Fruit fly (Drosophila melanogaster) whole organism, embryonic: ENCODE measurements around the gene CCAP-R.

Experiments
- ATbp ChIP-seq: fragments of 200-800 bp; sonication (Bioruptor generic); optimal IDR thresholded peaks from 2 replicates; lab custom pipeline; 2017; ENCODE audit warnings: missing biosample characterization, mild to moderate bottlenecking, missing genetic modification characterization, missing genetic modification reagents
- Aef1 ChIP-seq: fragments of 200-800 bp; sonication (Bioruptor generic); IDR thresholded peaks from 3 replicates; pipeline ENCODE4 v1.3.6; 2022; ENCODE audit warnings: missing biosample characterization, missing genetic modification characterization
- Awh ChIP-seq: fragments of 200-800 bp; sonication (Bioruptor generic); IDR thresholded peaks from 2 replicates; pipeline ENCODE4, ENCODE4 v1.3.6; 2022; ENCODE audit warnings: missing biosample characterization, missing genetic modification characterization
- CG12071 ChIP-seq: fragments of 200-800 bp; sonication (Bioruptor generic); optimal IDR thresholded peaks from 3 replicates; lab custom pipeline; 2018; ENCODE audit warnings: missing biosample characterization, mild to moderate bottlenecking, missing genetic modification characterization
- CG12219 ChIP-seq: fragments of 200-800 bp; sonication (Bioruptor generic); optimal IDR thresholded peaks from 3 replicates; lab custom pipeline; 2018; ENCODE audit warnings: missing biosample characterization, mild to moderate bottlenecking, missing genetic modification characterization
- CG13775 ChIP-seq: fragments of 200-800 bp; sonication (Bioruptor generic); optimal IDR thresholded peaks from 3 replicates; lab custom pipeline; 2017; ENCODE audit warnings: missing biosample characterization, mild to moderate bottlenecking, missing genetic modification characterization
- CG15011 ChIP-seq: fragments of 200-800 bp; sonication (Bioruptor generic); optimal IDR thresholded peaks from 3 replicates; lab custom pipeline; 2018; ENCODE audit warnings: missing biosample characterization, mild to moderate bottlenecking, missing genetic modification characterization
- CG1603 ChIP-seq: fragments of 200-800 bp; sonication (Bioruptor generic); optimal IDR thresholded peaks from 2 replicates; lab custom pipeline; 2019; ENCODE audit warnings: missing biosample characterization, mild to moderate bottlenecking, missing genetic modification characterization, moderate library complexity
- CG1647 ChIP-seq: fragments of 200-800 bp; sonication (Bioruptor generic); optimal IDR thresholded peaks from 3 replicates; lab custom pipeline; 2016; ENCODE audit warnings: missing biosample characterization, missing genetic modification characterization
- CG16815 ChIP-seq: fragments of 200-800 bp; sonication (Bioruptor generic); optimal IDR thresholded peaks from 3 replicates; lab custom pipeline; 2017; ENCODE audit warnings: missing biosample characterization, mild to moderate bottlenecking, missing genetic modification characterization
- CG17385 ChIP-seq: fragments of 200-800 bp; sonication (Bioruptor generic); optimal IDR thresholded peaks from 3 replicates; lab custom pipeline; 2018; ENCODE audit warnings: missing biosample characterization, mild to moderate bottlenecking, missing genetic modification characterization
- CG17568 ChIP-seq: fragments of 200-800 bp; sonication (Bioruptor generic); optimal IDR thresholded peaks from 2 replicates; lab custom pipeline; 2018; ENCODE audit warnings: missing biosample characterization, mild to moderate bottlenecking, missing genetic modification characterization, moderate library complexity
- CG18619 ChIP-seq: fragments of 200-800 bp; sonication (Bioruptor generic); optimal IDR thresholded peaks from 3 replicates; lab custom pipeline; 2017; ENCODE audit warnings: missing biosample characterization, mild to moderate bottlenecking, missing genetic modification characterization
- CG2202 ChIP-seq: fragments of 200-800 bp; sonication (Bioruptor generic); optimal IDR thresholded peaks from 2 replicates; lab custom pipeline; 2018; ENCODE audit warnings: missing biosample characterization, mild to moderate bottlenecking, missing genetic modification characterization
- CG31365 ChIP-seq: fragments of 200-800 bp; sonication (Bioruptor generic); optimal IDR thresholded peaks from 2 replicates; lab custom pipeline; 2018; ENCODE audit warnings: missing biosample characterization, mild to moderate bottlenecking, missing genetic modification characterization
- CG3163 ChIP-seq: fragments of 200-800 bp; sonication (Bioruptor generic); optimal IDR thresholded peaks from 3 replicates; lab custom pipeline; 2016; ENCODE audit warnings: missing biosample characterization, missing genetic modification characterization
- CG4707 ChIP-seq: fragments of 200-800 bp; sonication (Bioruptor generic); optimal IDR thresholded peaks from 2 replicates; lab custom pipeline; 2018; ENCODE audit warnings: missing biosample characterization, mild to moderate bottlenecking, missing genetic modification characterization, moderate library complexity
- CG5953 ChIP-seq: fragments of 200-800 bp; sonication (Bioruptor generic); IDR thresholded peaks from 2 replicates; pipeline ENCODE4 v1.3.6; 2022; ENCODE audit warnings: missing biosample characterization, missing genetic modification characterization
- CG6254 ChIP-seq: fragments of 200-800 bp; sonication (Bioruptor generic); optimal IDR thresholded peaks from 3 replicates; lab custom pipeline; 2017; ENCODE audit warnings: mild to moderate bottlenecking, missing biosample characterization, missing genetic modification reagents, missing genetic modification characterization
- CG6689 ChIP-seq: fragments of 200-800 bp; sonication (Bioruptor generic); IDR thresholded peaks from 2 replicates; pipeline ENCODE4 v1.3.6; 2022; ENCODE audit warnings: missing biosample characterization, missing genetic modification characterization
- CG6765 ChIP-seq: fragments of 200-800 bp; sonication (Bioruptor generic); optimal IDR thresholded peaks from 3 replicates; lab custom pipeline; 2017; ENCODE audit warnings: missing biosample characterization, mild to moderate bottlenecking, missing genetic modification characterization
- CG7745 ChIP-seq: fragments of 200-800 bp; sonication (Bioruptor generic); optimal IDR thresholded peaks from 2 replicates; lab custom pipeline; 2018; ENCODE audit warnings: missing biosample characterization, mild to moderate bottlenecking, missing genetic modification characterization, moderate library complexity
- CG8089 ChIP-seq: fragments of 200-800 bp; sonication (Bioruptor generic); optimal IDR thresholded peaks from 3 replicates; lab custom pipeline; 2016; ENCODE audit warnings: missing biosample characterization, missing genetic modification characterization
- CG8924 ChIP-seq: fragments of 200-800 bp; optimal IDR thresholded peaks from 3 replicates; lab custom pipeline; 2019; ENCODE audit warnings: missing biosample characterization, mild to moderate bottlenecking, missing genetic modification characterization, moderate library complexity
- CG9817 ChIP-seq: fragments of 200-800 bp; sonication (Bioruptor generic); optimal IDR thresholded peaks from 2 replicates; lab custom pipeline; 2018; ENCODE audit warnings: missing biosample characterization, mild to moderate bottlenecking, missing genetic modification characterization, moderate library complexity
- CG9876 ChIP-seq: fragments of 200-800 bp; sonication (Bioruptor generic); optimal IDR thresholded peaks from 2 replicates; lab custom pipeline; 2016; ENCODE audit warnings: missing biosample characterization, missing genetic modification characterization
- D ChIP-seq, 2 experiments: fragments of 200-800 bp in 1 of 2; fragments of >200 bp in 1 of 2; sonication (Bioruptor generic) in 1 of 2; optimal IDR thresholded peaks; 2 replicates in 1 of 2; 3 replicates in 1 of 2; lab custom pipeline; 2017; ENCODE audit warnings: mild to moderate bottlenecking in 1 of 2, missing biosample characterization in 1 of 2, missing genetic modification characterization in 1 of 2, missing genetic modification reagents in 1 of 2
- Fer1 ChIP-seq: fragments of 200-800 bp; sonication (Bioruptor generic); optimal IDR thresholded peaks from 2 replicates; lab custom pipeline; 2017; ENCODE audit warnings: missing biosample characterization, mild to moderate bottlenecking, missing genetic modification characterization
- GATAe ChIP-seq: fragments of 200-800 bp; sonication (Bioruptor generic); conservative IDR thresholded peaks from 2 replicates; pipeline ENCODE4 v1.3.6; 2022; ENCODE audit warnings: missing biosample characterization, missing genetic modification characterization
- HLH3B ChIP-seq: fragments of 200-800 bp; sonication (Bioruptor generic); IDR thresholded peaks from 2 replicates; pipeline ENCODE4 v1.3.6; 2022; ENCODE audit warnings: missing biosample characterization, missing genetic modification characterization
- Jarid2 ChIP-seq: fragments of 200-800 bp; sonication (Bioruptor generic); optimal IDR thresholded peaks from 3 replicates; lab custom pipeline; 2017; ENCODE audit warnings: mild to moderate bottlenecking, missing biosample characterization, missing genetic modification reagents, missing genetic modification characterization
- MTF-1 ChIP-seq: fragments of 200-800 bp; sonication (Bioruptor generic); optimal IDR thresholded peaks from 2 replicates; lab custom pipeline; 2018; ENCODE audit warnings: missing biosample characterization, mild to moderate bottlenecking, missing genetic modification characterization, borderline replicate concordance
- Med ChIP-seq: fragments of 200-800 bp; sonication (Bioruptor generic); peaks from one replicate; lab custom pipeline; 2016; ENCODE audit warnings: missing biosample characterization, missing genetic modification characterization, mild to moderate bottlenecking, inconsistent platforms, moderate library complexity
- Nf-YB ChIP-seq: fragments of 200-800 bp; sonication (Bioruptor generic); optimal IDR thresholded peaks from 3 replicates; lab custom pipeline; 2019; ENCODE audit warnings: missing biosample characterization, mild to moderate bottlenecking, missing genetic modification characterization, moderate library complexity
- Poxn ChIP-seq: fragments of 200-800 bp; sonication (Bioruptor generic); IDR thresholded peaks from 2 replicates; pipeline ENCODE4 v1.3.6; 2022; ENCODE audit warnings: missing biosample characterization, missing genetic modification characterization
- Vsx1 ChIP-seq: fragments of 200-800 bp; sonication (Bioruptor generic); optimal IDR thresholded peaks from 2 replicates; lab custom pipeline; 2017; ENCODE audit warnings: missing biosample characterization, mild to moderate bottlenecking, missing genetic modification characterization, missing genetic modification reagents
- aop ChIP-seq: fragments of 200-800 bp; sonication (Bioruptor generic); IDR thresholded peaks from 2 replicates; pipeline ENCODE4 v1.3.6; 2022; ENCODE audit warnings: missing biosample characterization, missing genetic modification characterization
- caup ChIP-seq: fragments of 200-800 bp; sonication (Bioruptor generic); optimal IDR thresholded peaks from 3 replicates; lab custom pipeline; 2017; ENCODE audit warnings: missing biosample characterization, mild to moderate bottlenecking, missing genetic modification characterization, moderate library complexity; ENCODE audit not compliant: severe bottlenecking
- dmrt11E ChIP-seq: fragments of 200-800 bp; sonication (Bioruptor generic); optimal IDR thresholded peaks from 3 replicates; lab custom pipeline; 2018; ENCODE audit warnings: missing biosample characterization, mild to moderate bottlenecking, missing genetic modification characterization, moderate library complexity
- grn ChIP-seq: fragments of 200-800 bp; sonication (Bioruptor generic); optimal IDR thresholded peaks from 3 replicates; lab custom pipeline; 2017; ENCODE audit warnings: missing biosample characterization, missing genetic modification characterization
- gsb-n ChIP-seq: fragments of 200-800 bp; sonication (Bioruptor generic); optimal IDR thresholded peaks from 3 replicates; lab custom pipeline; 2018; ENCODE audit warnings: missing biosample characterization, mild to moderate bottlenecking, missing genetic modification characterization
- insv ChIP-seq, 2 experiments: fragments of 200-800 bp; sonication (Bioruptor generic); optimal IDR thresholded peaks; 3 replicates each; lab custom pipeline; 2016 to 2018; ENCODE audit warnings: missing biosample characterization in 2 of 2, missing genetic modification characterization in 2 of 2
- maf-S ChIP-seq: fragments of 200-800 bp; sonication (Bioruptor generic); optimal IDR thresholded peaks from 2 replicates; lab custom pipeline; 2016; ENCODE audit warnings: missing biosample characterization, missing genetic modification characterization
- odd ChIP-seq: fragments of 200-800 bp; sonication (Bioruptor generic); optimal IDR thresholded peaks from 2 replicates; lab custom pipeline; 2017; ENCODE audit warnings: missing biosample characterization, mild to moderate bottlenecking, missing genetic modification characterization
- org-1 ChIP-seq: fragments of 200-800 bp; sonication (Bioruptor generic); optimal IDR thresholded peaks from 2 replicates; lab custom pipeline; 2017; ENCODE audit warnings: missing biosample characterization, missing genetic modification characterization
- run ChIP-seq: fragments of 200-800 bp; sonication (Bioruptor generic); optimal IDR thresholded peaks from 3 replicates; lab custom pipeline; 2018; ENCODE audit warnings: missing biosample characterization, mild to moderate bottlenecking, missing genetic modification characterization
- sens ChIP-seq: fragments of 200-800 bp; sonication (Bioruptor generic); peaks from one replicate; lab custom pipeline; 2016; ENCODE audit warnings: missing biosample characterization, missing genetic modification characterization
- sug ChIP-seq: fragments of 200-800 bp; optimal IDR thresholded peaks from 2 replicates; lab custom pipeline; 2019; ENCODE audit warnings: missing biosample characterization, mild to moderate bottlenecking, missing genetic modification characterization, moderate library complexity
- tin ChIP-seq: fragments of 200-800 bp; sonication (Bioruptor generic); optimal IDR thresholded peaks from 3 replicates; lab custom pipeline; 2016; ENCODE audit warnings: missing biosample characterization, missing genetic modification characterization
- wek ChIP-seq: fragments of 200-800 bp; sonication (Bioruptor generic); optimal IDR thresholded peaks from 3 replicates; lab custom pipeline; 2018; ENCODE audit warnings: missing biosample characterization, mild to moderate bottlenecking, missing genetic modification characterization, moderate library complexity

CCAP-R gene

DNA sequence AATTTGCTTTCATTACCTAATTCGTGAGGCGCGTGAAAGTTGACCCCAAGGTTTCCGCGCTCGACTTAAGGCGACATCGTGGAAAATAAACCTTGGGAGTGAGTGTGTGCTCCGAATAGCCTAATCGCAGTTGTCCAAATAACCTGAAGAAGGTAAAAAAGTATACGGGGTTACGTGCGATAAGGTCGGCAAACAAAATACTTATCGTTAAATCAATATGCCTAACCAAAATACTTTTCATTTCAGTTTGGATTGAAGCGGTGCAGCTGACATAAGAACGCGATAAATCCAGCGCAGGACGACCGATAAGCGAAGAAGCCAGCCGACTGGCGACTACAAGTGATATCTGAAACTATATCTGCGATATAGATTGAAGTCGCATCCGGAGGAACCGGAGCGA, 70.9 kb downstream of the CCAP-R start (continued):
- TF ChIP-seq CG13775 (no peak), CG4707 (GFP tag; lab: Kevin White, UChicago) (peak; percentile 77), CG8924 (tag; lab: Kevin White, UChicago) (peak; percentile 44), CG9817 (tag; lab: Kevin White, UChicago) (no peak), org-1 (GFP tag; lab: Kevin White, UChicago) (peak; percentile 30), CG6689 (GFP tag; lab: Robert Waterston, UW) (no peak), grn (GFP tag; lab: Kevin White, UChicago) (peak; percentile 86), CG18619 (GFP tag; lab: Kevin White, UChicago) (peak; percentile 27), odd (GFP tag; lab: Kevin White, UChicago) (peak; percentile 59), GATAe (no peak), ATbp (GFP tag; lab: Kevin White, UChicago) (peak; percentile 86), CG31365 (tag; lab: Kevin White, UChicago) (peak; percentile 6), caup (GFP tag; lab: Kevin White, UChicago) (peak; percentile 19), gsb-n (tag; lab: Kevin White, UChicago) (peak; percentile 38), run (tag; lab: Kevin White, UChicago) (no peak), D (optimal IDR thresholded peaks at IDR 0.05; lab: Kevin White, UChicago) (no peak), D (GFP tag; optimal IDR thresholded peaks at IDR 0.05; lab: Kevin White, UChicago) (peak; percentile 43), maf-S (GFP tag; lab: Kevin White, UChicago) (no peak), CG12071 (peak; percentile 24), Med (GFP tag; lab: Kevin White, UChicago) (peak; percentile 38), Aef1 (no peak), wek (peak; percentile 74), insv (GFP tag; optimal IDR thresholded peaks at IDR 0.05; lab: Kevin White, UChicago) (peak in 1 of 2 experiments; percentile 22), CG5953 (GFP tag; lab: Robert Waterston, UW) (0 out of 2 replicates have a peak, but pooled peaks have one; percentile 40), CG12219 (GFP tag; lab: Kevin White, UChicago) (peak; percentile 57), aop (GFP tag; lab: Robert Waterston, UW) (no peak), CG1603 (tag; lab: Kevin White, UChicago) (peak; percentile 58), Poxn (no peak), CG17385 (GFP tag; lab: Kevin White, UChicago) (peak; percentile 38), sug (tag; lab: Kevin White, UChicago) (peak; percentile 10), MTF-1 (GFP tag; lab: Kevin White, UChicago) (peak; percentile 73), CG1647 (GFP tag; lab: Kevin White, UChicago) (no peak), sens (peak; percentile 25), CG9876 (GFP tag; lab: Kevin White, UChicago) (no peak), CG17568 (peak; percentile 74), CG6765 (GFP tag; lab: Kevin White, UChicago) (no peak), CG6254 (GFP tag; lab: Kevin White, UChicago) (peak; percentile 41), Vsx1 (GFP tag; lab: Kevin White, UChicago) (peak; percentile 56), CG8089 (GFP tag; lab: Kevin White, UChicago) (peak; percentile 49), HLH3B (GFP tag; lab: Robert Waterston, UW) (peak; percentile 38; the same call in 1 of the 2 replicates), CG7745 (peak; percentile 72), CG16815 (GFP tag; lab: Kevin White, UChicago) (no peak), Awh (peak; percentile 56; the same call in 1 of the 2 replicates), dmrt11E (peak; percentile 46), Jarid2 (GFP tag; lab: Kevin White, UChicago) (no peak), CG15011 (peak; percentile 16), Fer1 (peak; percentile 29), tin (GFP tag; lab: Kevin White, UChicago) (no peak), Nf-YB (no peak), CG3163 (GFP tag; lab: Kevin White, UChicago) (peak; percentile 6), CG2202 (tag; lab: Kevin White, UChicago) (peak; percentile 73)
